Worm (Caenorhabditis elegans): Measurements from ENCODE around the gene zip-8.

DNA sequence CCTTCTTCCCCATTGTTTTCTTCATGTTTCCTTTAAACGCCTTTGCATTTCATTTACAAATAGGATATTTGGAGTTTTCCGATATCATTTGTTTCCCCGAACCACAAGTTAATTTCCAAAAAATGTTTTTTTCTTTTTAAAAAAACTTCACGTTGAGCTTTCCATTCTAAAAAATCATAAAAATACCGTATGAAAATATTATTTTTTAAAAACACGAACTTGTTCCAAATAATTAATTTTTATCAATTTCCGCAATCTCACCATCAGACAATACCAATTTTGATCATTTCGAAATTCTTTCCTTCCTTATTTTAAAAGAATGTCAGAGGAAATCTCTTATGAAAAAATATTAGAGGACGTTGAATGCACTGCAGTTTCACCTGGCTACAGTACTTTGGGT lies 7.3 kb upstream of the zip-8 start, which contains the start of gene wht-6:
- TF ChIP-seq fkh-10 (GFP tag; optimal IDR thresholded peaks at IDR 0.05), result no peak
- no peak for TF ChIP-seq sox-4 (tag; optimal IDR thresholded peaks at IDR 0.05)
- no peak for TF ChIP-seq unc-42 (tag; optimal IDR thresholded peaks at IDR 0.05)
- TF ChIP-seq ama-1 (optimal IDR thresholded peaks at IDR 0.05), result no peak
- TF ChIP-seq unc-86 (tag; optimal IDR thresholded peaks at IDR 0.05), result no peak
- no peak for TF ChIP-seq madf-2 (tag; optimal IDR thresholded peaks at IDR 0.05)
- TF ChIP-seq npax-4 (tag; optimal IDR thresholded peaks at IDR 0.05), result no peak
- TF ChIP-seq nhr-11 (tag; optimal IDR thresholded peaks at IDR 0.05), result no peak
- no peak for TF ChIP-seq hlh-6 (tag; optimal IDR thresholded peaks at IDR 0.05)
- TF ChIP-seq pqm-1 (tag; optimal IDR thresholded peaks at IDR 0.05), result no peak
- TF ChIP-seq K02D7.2 (tag; optimal IDR thresholded peaks at IDR 0.05), result no peak
- TF ChIP-seq odd-2 (tag; optimal IDR thresholded peaks at IDR 0.05), result no peak
- TF ChIP-seq tbx-7 (tag; optimal IDR thresholded peaks at IDR 0.05), result no peak
- TF ChIP-seq unc-55 (GFP tag; optimal IDR thresholded peaks at IDR 0.05), result no peak

Data from whole organism, late embryonic.